Worm (Caenorhabditis elegans) whole organism, L1 larva: ENCODE results near the gene zag-1.

ENCODE experiments used
- C16A3.4 ChIP-seq: fragments of 150-350 bp; optimal IDR thresholded peaks from 2 replicates; lab custom pipeline; 2014; ENCODE audit warnings: missing biosample characterization, missing genetic modification characterization
- C34B4.2 ChIP-seq: sonication (generic microtip); optimal IDR thresholded peaks from 2 replicates; lab custom pipeline; 2017; ENCODE audit warnings: mild to moderate bottlenecking, missing genetic modification characterization, missing compliant biosample characterization
- F16B12.6 ChIP-seq: fragments of 150-350 bp; optimal IDR thresholded peaks from 2 replicates; lab custom pipeline; 2014; ENCODE audit warnings: missing biosample characterization, missing genetic modification characterization
- Y116A8C.19 ChIP-seq: sonication (generic microtip); optimal IDR thresholded peaks from 2 replicates; lab custom pipeline; 2016; ENCODE audit warnings: missing compliant biosample characterization, missing genetic modification characterization, borderline replicate concordance
- aha-1 ChIP-seq: fragments of 150-350 bp; optimal IDR thresholded peaks from 2 replicates; lab custom pipeline; 2014; ENCODE audit warnings: missing biosample characterization, missing genetic modification characterization
- aly-2 ChIP-seq: fragments of 150-350 bp; optimal IDR thresholded peaks from 2 replicates; lab custom pipeline; 2014; ENCODE audit warnings: missing biosample characterization, missing genetic modification characterization
- ceh-63 ChIP-seq: fragments of 200-800 bp; sonication (Bioruptor generic); optimal IDR thresholded peaks from 2 replicates; lab custom pipeline; 2018; ENCODE audit warnings: mild to moderate bottlenecking, missing genetic modification characterization, missing compliant biosample characterization
- ceh-8 ChIP-seq: fragments of 200-800 bp; sonication (Bioruptor generic); optimal IDR thresholded peaks from 2 replicates; lab custom pipeline; 2018; ENCODE audit warnings: mild to moderate bottlenecking, missing genetic modification characterization, moderate library complexity, missing compliant biosample characterization
- ceh-82 ChIP-seq, 3 experiments: fragments of 150-350 bp in 1 of 3; sonication (generic microtip) in 2 of 3; optimal IDR thresholded peaks; 2 replicates each; lab custom pipeline; 2014 to 2017; ENCODE audit warnings: missing biosample characterization in 3 of 3, missing genetic modification characterization in 3 of 3
- ceh-88 ChIP-seq: fragments of 200-800 bp; sonication (Bioruptor generic); IDR thresholded peaks from 2 replicates; pipeline ENCODE4 v1.3.6; 2022; ENCODE audit warnings: missing genetic modification characterization, missing compliant biosample characterization
- ces-1 ChIP-seq: fragments of 150-350 bp; optimal IDR thresholded peaks from 2 replicates; lab custom pipeline; 2014; ENCODE audit warnings: missing biosample characterization, missing genetic modification reagents, missing genetic modification characterization
- dsc-1 ChIP-seq: sonication (generic microtip); optimal IDR thresholded peaks from 2 replicates; lab custom pipeline; 2016; ENCODE audit warnings: mild to moderate bottlenecking, missing genetic modification characterization, missing compliant biosample characterization
- efl-1 ChIP-seq, 4 experiments: fragments of 150-350 bp; optimal IDR thresholded peaks in 3 of 4; peaks in 1 of 4; 1 replicate in 1 of 4; 2 replicates in 3 of 4; lab custom pipeline; 2014; ENCODE audit warnings: missing biosample characterization in 2 of 4, missing genetic modification characterization in 2 of 4, missing genetic modification reagents in 2 of 4
- efl-3 ChIP-seq: fragments of 200-800 bp; sonication (Bioruptor generic); optimal IDR thresholded peaks from 2 replicates; lab custom pipeline; 2018; ENCODE audit warnings: mild to moderate bottlenecking, missing genetic modification characterization, missing compliant biosample characterization
- egl-27 ChIP-seq, 2 experiments: fragments of 150-350 bp in 1 of 2; sonication (generic microtip); optimal IDR thresholded peaks; 3 replicates each; lab custom pipeline; 2017 to 2018; ENCODE audit warnings: missing biosample characterization in 2 of 2, missing genetic modification characterization in 2 of 2, missing genetic modification reagents in 2 of 2
- elt-2 ChIP-seq: sonication (generic microtip); optimal IDR thresholded peaks from 2 replicates; lab custom pipeline; 2016; ENCODE audit warnings: missing genetic modification characterization, mild to moderate bottlenecking, inconsistent platforms, missing compliant biosample characterization, missing genetic modification reagents
- fkh-10 ChIP-seq: sonication (generic microtip); optimal IDR thresholded peaks from 2 replicates; lab custom pipeline; 2017; ENCODE audit warnings: missing biosample characterization, missing genetic modification reagents, missing genetic modification characterization
- fkh-4 ChIP-seq: sonication (generic microtip); optimal IDR thresholded peaks from 2 replicates; lab custom pipeline; 2016; ENCODE audit warnings: missing compliant biosample characterization, missing genetic modification characterization, borderline replicate concordance
- fkh-8 ChIP-seq: sonication (generic microtip); optimal IDR thresholded peaks from 2 replicates; lab custom pipeline; 2016; ENCODE audit warnings: mild to moderate bottlenecking, missing genetic modification characterization, missing compliant biosample characterization
- fos-1 ChIP-seq: fragments of 150-350 bp; optimal IDR thresholded peaks from 2 replicates; lab custom pipeline; 2014; ENCODE audit warnings: missing biosample characterization, missing genetic modification characterization
- grh-1 ChIP-seq: fragments of 200-800 bp; sonication (Bioruptor generic); IDR thresholded peaks from 2 replicates; pipeline ENCODE4 v1.3.6; 2022; ENCODE audit warnings: missing genetic modification reagents, missing genetic modification characterization, missing compliant biosample characterization
- hlh-4 ChIP-seq: sonication (generic microtip); optimal IDR thresholded peaks from 2 replicates; lab custom pipeline; 2016; ENCODE audit warnings: mild to moderate bottlenecking, missing genetic modification characterization, missing compliant biosample characterization
- isw-1 ChIP-seq: fragments of 200-800 bp; sonication (Bioruptor generic); IDR thresholded peaks from 2 replicates; pipeline ENCODE4 v1.3.6; 2022; ENCODE audit warnings: missing genetic modification characterization, missing compliant biosample characterization
- lin-14 ChIP-seq: fragments of 200-800 bp; sonication (Bioruptor generic); optimal IDR thresholded peaks from 2 replicates; lab custom pipeline; 2018; ENCODE audit warnings: mild to moderate bottlenecking, missing genetic modification characterization, moderate library complexity, missing compliant biosample characterization
- lin-15B ChIP-seq: fragments of 150-350 bp; sonication (generic microtip); optimal IDR thresholded peaks from 3 replicates; lab custom pipeline; 2014; ENCODE audit warnings: missing biosample characterization, missing genetic modification characterization
- lir-3 ChIP-seq: sonication (generic microtip); optimal IDR thresholded peaks from 2 replicates; lab custom pipeline; 2016; ENCODE audit warnings: mild to moderate bottlenecking, missing genetic modification characterization, moderate library complexity, missing compliant biosample characterization; ENCODE audit not compliant: poor library complexity
- lsy-2 ChIP-seq, 2 experiments: fragments of 150-350 bp; optimal IDR thresholded peaks; 2 replicates each; lab custom pipeline; 2014; ENCODE audit warnings: missing biosample characterization in 2 of 2, missing genetic modification characterization in 2 of 2
- mdl-1 ChIP-seq, 2 experiments: fragments of 150-350 bp; optimal IDR thresholded peaks; 2 replicates each; lab custom pipeline; 2014 to 2017; ENCODE audit warnings: missing biosample characterization in 2 of 2, missing genetic modification characterization in 2 of 2, inconsistent platforms in 1 of 2
- mef-2 ChIP-seq: fragments of 150-350 bp; optimal IDR thresholded peaks from 2 replicates; lab custom pipeline; 2014; ENCODE audit warnings: missing biosample characterization, missing genetic modification characterization
- nhr-12 ChIP-seq: sonication (generic microtip); optimal IDR thresholded peaks from 2 replicates; lab custom pipeline; 2017; ENCODE audit warnings: missing biosample characterization, missing genetic modification characterization
- nhr-19 ChIP-seq: fragments of 200-800 bp; sonication (Bioruptor generic); conservative IDR thresholded peaks from 2 replicates; pipeline ENCODE4 v1.3.6; 2022; ENCODE audit warnings: missing genetic modification characterization, missing compliant biosample characterization
- nhr-20 ChIP-seq: sonication (generic microtip); optimal IDR thresholded peaks from 2 replicates; lab custom pipeline; 2016; ENCODE audit warnings: mild to moderate bottlenecking, missing genetic modification characterization, missing compliant biosample characterization
- nhr-77 ChIP-seq: fragments of 150-350 bp; optimal IDR thresholded peaks from 2 replicates; lab custom pipeline; 2014; ENCODE audit warnings: missing biosample characterization, missing genetic modification characterization
- nhr-85 ChIP-seq: sonication (generic microtip); peaks from one replicate; lab custom pipeline; 2016; ENCODE audit warnings: missing genetic modification characterization, inconsistent platforms, missing compliant biosample characterization
- nhr-90 ChIP-seq: sonication (generic microtip); optimal IDR thresholded peaks from 2 replicates; lab custom pipeline; 2016; ENCODE audit warnings: mild to moderate bottlenecking, missing genetic modification characterization, missing compliant biosample characterization; ENCODE audit not compliant: poor library complexity
- pag-3 ChIP-seq: sonication (generic microtip); optimal IDR thresholded peaks from 2 replicates; lab custom pipeline; 2017; ENCODE audit warnings: missing genetic modification characterization, mild to moderate bottlenecking, missing compliant biosample characterization, antibody characterized with exemption, borderline replicate concordance; ENCODE audit not compliant: insufficient read depth
- rnt-1 ChIP-seq: sonication (generic microtip); optimal IDR thresholded peaks from 2 replicates; lab custom pipeline; 2016; ENCODE audit warnings: mild to moderate bottlenecking, missing genetic modification characterization, moderate library complexity, missing compliant biosample characterization
- skn-1 ChIP-seq: fragments of 150-350 bp; optimal IDR thresholded peaks from 2 replicates; lab custom pipeline; 2014; ENCODE audit warnings: missing biosample characterization, missing genetic modification characterization
- snpc-4 ChIP-seq: fragments of 150-350 bp; optimal IDR thresholded peaks from 2 replicates; lab custom pipeline; 2014; ENCODE audit warnings: missing biosample characterization, missing genetic modification characterization
- sptf-1 ChIP-seq: fragments of 150-350 bp; optimal IDR thresholded peaks from 2 replicates; lab custom pipeline; 2014; ENCODE audit warnings: missing biosample characterization, missing genetic modification characterization
- sup-37 ChIP-seq: fragments of 200-800 bp; sonication (Bioruptor generic); optimal IDR thresholded peaks from 2 replicates; lab custom pipeline; 2018; ENCODE audit warnings: mild to moderate bottlenecking, missing genetic modification characterization, missing compliant biosample characterization
- swsn-7 ChIP-seq: sonication (generic microtip); optimal IDR thresholded peaks from 2 replicates; lab custom pipeline; 2016; ENCODE audit warnings: missing genetic modification characterization, missing compliant biosample characterization
- tbx-2 ChIP-seq: sonication (generic microtip); optimal IDR thresholded peaks from 2 replicates; lab custom pipeline; 2016; ENCODE audit warnings: missing genetic modification characterization, missing compliant biosample characterization
- unc-62 ChIP-seq: fragments of 150-350 bp; optimal IDR thresholded peaks from 2 replicates; lab custom pipeline; 2014; ENCODE audit warnings: missing biosample characterization, missing genetic modification reagents, missing genetic modification characterization
- unc-86 ChIP-seq: sonication (generic microtip); optimal IDR thresholded peaks from 2 replicates; lab custom pipeline; 2016; ENCODE audit warnings: missing genetic modification characterization, missing compliant biosample characterization
- unc-98 ChIP-seq: fragments of 200-800 bp; sonication (Bioruptor generic); IDR thresholded peaks from 2 replicates; pipeline ENCODE4 v1.3.6; 2022; ENCODE audit warnings: missing genetic modification characterization, missing compliant biosample characterization
- xbp-1 ChIP-seq: sonication (generic microtip); optimal IDR thresholded peaks from 2 replicates; lab custom pipeline; 2016; ENCODE audit warnings: missing genetic modification characterization, missing compliant biosample characterization
- zip-4 ChIP-seq: fragments of 200-800 bp; sonication (Bioruptor generic); optimal IDR thresholded peaks from 2 replicates; lab custom pipeline; 2018; ENCODE audit warnings: mild to moderate bottlenecking, missing genetic modification characterization, moderate library complexity, missing compliant biosample characterization
- ztf-11 ChIP-seq, 2 experiments: sonication (generic microtip); optimal IDR thresholded peaks; 2 replicates each; lab custom pipeline; 2016 to 2017; ENCODE audit warnings: missing genetic modification characterization in 2 of 2, missing biosample characterization in 1 of 2, missing compliant biosample characterization in 1 of 2

The zag-1 gene

ce11 chrIV:3874417-3874816 is 18.8 kb downstream of the zag-1 start (continued):
- no peak for TF ChIP-seq elt-2
- peak in 1 of 3 experiments; percentile 10 for TF ChIP-seq ceh-82 (tag; optimal IDR thresholded peaks at IDR 0.05; lab: Kevin White, UChicago)
- TF ChIP-seq ceh-88 (GFP tag; lab: Robert Waterston, UW): no peak
- TF ChIP-seq C16A3.4: no peak
- peak; percentile 49 for TF ChIP-seq aly-2 (tag; lab: Kevin White, UChicago)
- peak; percentile 9 for TF ChIP-seq lin-15B (tag; lab: Kevin White, UChicago)
- peak; percentile 10 for TF ChIP-seq swsn-7 (tag; lab: Kevin White, UChicago)
- no peak for TF ChIP-seq sup-37 (GFP tag; lab: Kevin White, UChicago)
- no peak for TF ChIP-seq sptf-1 (tag; lab: Kevin White, UChicago)
- no peak for TF ChIP-seq fos-1 (tag; lab: Kevin White, UChicago)
- TF ChIP-seq lir-3 (tag; lab: Kevin White, UChicago): no peak
- TF ChIP-seq skn-1 (tag; lab: Kevin White, UChicago): no peak
- no peak for TF ChIP-seq unc-62
- peak; percentile 8 for TF ChIP-seq nhr-90 (tag; lab: Kevin White, UChicago)
- no peak for TF ChIP-seq snpc-4 (tag; lab: Kevin White, UChicago)
- TF ChIP-seq lsy-2 (tag; optimal IDR thresholded peaks at IDR 0.05; lab: Kevin White, UChicago): peak in 1 of 2 experiments; percentile 39
- peak; percentile 60 for TF ChIP-seq fkh-8 (tag; lab: Kevin White, UChicago)
- TF ChIP-seq efl-3 (GFP tag; lab: Kevin White, UChicago): no peak
- TF ChIP-seq mdl-1 (tag; optimal IDR thresholded peaks at IDR 0.05; lab: Kevin White, UChicago): no peak
- TF ChIP-seq isw-1 (GFP tag; lab: Robert Waterston, UW): no peak
- TF ChIP-seq mef-2 (tag; lab: Kevin White, UChicago): no peak
- peak; percentile 8 for TF ChIP-seq zip-4 (GFP tag; lab: Kevin White, UChicago)
- no peak for TF ChIP-seq ceh-8
- TF ChIP-seq fkh-10 (GFP tag; lab: Kevin White, UChicago): no peak
- peak; percentile 41 for TF ChIP-seq nhr-20 (tag; lab: Kevin White, UChicago)
- TF ChIP-seq nhr-85: peak; percentile 56
- no peak for TF ChIP-seq Y116A8C.19 (tag; lab: Kevin White, UChicago)
- no peak for TF ChIP-seq xbp-1
- TF ChIP-seq pag-3 (tag; lab: Kevin White, UChicago): no peak
- TF ChIP-seq dsc-1 (tag; lab: Kevin White, UChicago): no peak
- TF ChIP-seq F16B12.6 (tag; lab: Kevin White, UChicago): no peak
- TF ChIP-seq fkh-4: no peak
- peak; percentile 34 to 46 for TF ChIP-seq efl-1 (optimal IDR thresholded peaks at IDR 0.05; lab: Kevin White, UChicago)
- peak in 1 of 2 experiments; percentile 17 for TF ChIP-seq efl-1 (GFP tag; optimal IDR thresholded peaks at IDR 0.05 in 1 of 2; lab: Kevin White, UChicago)
- TF ChIP-seq lin-14: peak; percentile 77
- TF ChIP-seq ztf-11 (tag; optimal IDR thresholded peaks at IDR 0.05; lab: Kevin White, UChicago): no peak
- TF ChIP-seq nhr-12 (tag; lab: Kevin White, UChicago): no peak
- TF ChIP-seq unc-86 (tag; lab: Kevin White, UChicago): no peak

- TF ChIP-seq ztf-11 (tag; optimal IDR thresholded peaks at IDR 0.05; lab: Kevin White, UChicago): no peak
- no peak for TF ChIP-seq aha-1 (tag; lab: Kevin White, UChicago)
- no peak for TF ChIP-seq snpc-4 (tag; lab: Kevin White, UChicago)
- TF ChIP-seq dsc-1 (tag; lab: Kevin White, UChicago): peak; percentile 41
- TF ChIP-seq unc-86 (tag; lab: Kevin White, UChicago): no peak
- TF ChIP-seq nhr-19 (GFP tag; lab: Robert Waterston, UW): no peak
- no peak for TF ChIP-seq sptf-1 (tag; lab: Kevin White, UChicago)
- peak; percentile 79 for TF ChIP-seq lin-14
- peak; percentile 74 for TF ChIP-seq fos-1 (tag; lab: Kevin White, UChicago)
- TF ChIP-seq ces-1 (GFP tag; lab: Kevin White, UChicago): no peak
- TF ChIP-seq grh-1 (GFP tag; lab: Robert Waterston, UW): no peak
- TF ChIP-seq ceh-63 (GFP tag; lab: Kevin White, UChicago): no peak
- TF ChIP-seq hlh-4: no peak
- peak; percentile 39 for TF ChIP-seq rnt-1 (tag; lab: Kevin White, UChicago)
- TF ChIP-seq egl-27 (tag; optimal IDR thresholded peaks at IDR 0.05; lab: Kevin White, UChicago): no peak
- TF ChIP-seq nhr-77 (tag; lab: Kevin White, UChicago): no peak
- peak in 1 of 2 experiments; percentile 38 for TF ChIP-seq lsy-2 (tag; optimal IDR thresholded peaks at IDR 0.05; lab: Kevin White, UChicago)
- no peak for TF ChIP-seq Y116A8C.19 (tag; lab: Kevin White, UChicago)
- TF ChIP-seq unc-98 (GFP tag; lab: Robert Waterston, UW): 0 out of 2 replicates have a peak, but pooled peaks have one; percentile 15
- no peak for TF ChIP-seq nhr-20 (tag; lab: Kevin White, UChicago)
- no peak for TF ChIP-seq C34B4.2 (tag; lab: Kevin White, UChicago)
- TF ChIP-seq C16A3.4: peak; percentile 29
- TF ChIP-seq ceh-88 (GFP tag; lab: Robert Waterston, UW): no peak
- TF ChIP-seq tbx-2: no peak
- TF ChIP-seq efl-1 (optimal IDR thresholded peaks at IDR 0.05; lab: Kevin White, UChicago): peak; percentile 30 to 33
- TF ChIP-seq efl-1 (GFP tag; optimal IDR thresholded peaks at IDR 0.05 in 1 of 2; lab: Kevin White, UChicago): peak; percentile 15 to 79
Measured at ce11 chrIV:3875260-3875659, 19.6 kb downstream of the zag-1 start.
